Worm (Caenorhabditis elegans): Measurements from ENCODE around the gene F11C7.2.

The F11C7.2 gene

DNA sequence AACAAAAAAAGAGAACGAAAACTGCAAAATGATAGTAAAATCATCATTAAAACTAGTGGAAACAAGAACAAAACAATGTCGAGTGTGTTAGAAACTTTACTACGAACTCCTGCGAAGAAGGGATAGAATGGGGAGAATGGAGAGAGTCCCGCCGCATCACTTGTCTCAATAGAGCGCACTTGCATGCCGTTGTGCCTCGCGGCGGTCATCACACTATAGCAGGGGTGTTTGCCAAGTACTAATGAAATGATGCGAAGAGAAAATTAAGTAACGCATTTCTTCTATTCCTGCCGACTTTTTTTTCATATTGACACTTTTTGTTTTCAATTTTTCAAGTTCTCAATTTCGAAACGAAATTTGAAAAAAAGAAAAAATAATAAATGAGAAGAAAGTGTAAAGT, 4.4 kb upstream of the F11C7.2 start:
- TF ChIP-seq T20F7.1 (GFP tag; optimal IDR thresholded peaks at IDR 0.05) (peak; percentile 24), ceh-44 (GFP tag; IDR thresholded peaks at IDR 0.05) (no peak), dmd-8 (GFP tag; IDR thresholded peaks at IDR 0.05) (no peak), mxl-2 (GFP tag; conservative IDR thresholded peaks at IDR 0.05) (no peak), ztf-7 (tag; optimal IDR thresholded peaks at IDR 0.05) (peak; percentile 14), sdz-12 (GFP tag; optimal IDR thresholded peaks at IDR 0.05) (no peak), snpc-4 (tag; optimal IDR thresholded peaks at IDR 0.05) (no peak), zag-1 (tag; optimal IDR thresholded peaks at IDR 0.05) (no peak), hlh-30 (tag; optimal IDR thresholded peaks at IDR 0.05; ENCODE audit: insufficient read depth) (peak; percentile 89), D1046.2 (GFP tag; IDR thresholded peaks at IDR 0.05) (no peak), lin-29 (GFP tag; IDR thresholded peaks at IDR 0.05) (no peak), nhr-77 (tag; optimal IDR thresholded peaks at IDR 0.05) (peak; percentile 52), Y105C5A.15 (GFP tag; IDR thresholded peaks at IDR 0.05) (no peak), ztf-11 (tag; optimal IDR thresholded peaks at IDR 0.05) (no peak), cey-2 (tag; optimal IDR thresholded peaks at IDR 0.05; ENCODE audit: borderline replicate concordance, insufficient read depth) (no peak), pqm-1 (tag; optimal IDR thresholded peaks at IDR 0.05) (peak; percentile 37), nhr-111 (GFP tag; optimal IDR thresholded peaks at IDR 0.05) (no peak), dve-1 (tag; optimal IDR thresholded peaks at IDR 0.05; ENCODE audit: insufficient read depth) (peak; percentile 74), F37D6.2 (tag; optimal IDR thresholded peaks at IDR 0.05) (no peak), set-16 (GFP tag; IDR thresholded peaks at IDR 0.05) (no peak), gei-8 (GFP tag; optimal IDR thresholded peaks at IDR 0.05) (no peak), saeg-2 (GFP tag; IDR thresholded peaks at IDR 0.05) (no peak), lin-1 (GFP tag; IDR thresholded peaks at IDR 0.05) (peak; percentile 54; the same call in 1 of the 2 replicates), aha-1 (tag) (peak; percentile 87), dpl-1 (GFP tag; optimal IDR thresholded peaks at IDR 0.05) (peak; percentile 50), nhr-76 (tag; optimal IDR thresholded peaks at IDR 0.05) (no peak), ceh-82 (tag; optimal IDR thresholded peaks at IDR 0.05) (no peak), ceh-28 (tag; optimal IDR thresholded peaks at IDR 0.05) (no peak), aly-2 (tag; optimal IDR thresholded peaks at IDR 0.05) (no peak), mes-2 (tag; optimal IDR thresholded peaks at IDR 0.05; ENCODE audit: poor library complexity, severe bottlenecking) (peak; percentile 81), tag-97 (GFP tag; IDR thresholded peaks at IDR 0.05) (no peak), lir-3 (tag; optimal IDR thresholded peaks at IDR 0.05) (no peak), dmd-6 (GFP tag; IDR thresholded peaks at IDR 0.05) (peak; percentile 70), lim-7 (GFP tag; IDR thresholded peaks at IDR 0.05) (no peak), hmg-1.1 (GFP tag; IDR thresholded peaks at IDR 0.05) (peak; percentile 80), ctbp-1 (GFP tag; IDR thresholded peaks at IDR 0.05) (no peak), egl-43 (GFP tag; IDR thresholded peaks at IDR 0.05) (no peak), nhr-237 (tag; optimal IDR thresholded peaks at IDR 0.05) (no peak), ceh-32 (tag; optimal IDR thresholded peaks at IDR 0.05; ENCODE audit: poor library complexity) (no peak), unc-130 (GFP tag; optimal IDR thresholded peaks at IDR 0.05) (no peak), tra-1 (GFP tag; IDR thresholded peaks at IDR 0.05) (peak; percentile 69; the same call in 1 of the 2 replicates), duxl-1 (tag; optimal IDR thresholded peaks at IDR 0.05; ENCODE audit: poor library complexity) (no peak), unc-62 (GFP tag; optimal IDR thresholded peaks at IDR 0.05 in 1 of 2) (peak in 1 of 2 experiments; percentile 76), unc-62 (tag; optimal IDR thresholded peaks at IDR 0.05) (no peak), mep-1 (tag; optimal IDR thresholded peaks at IDR 0.05) (peak; percentile 88), lsy-2 (tag; optimal IDR thresholded peaks at IDR 0.05) (no peak), zfp-2 (tag; optimal IDR thresholded peaks at IDR 0.05) (no peak), jun-1 (tag; optimal IDR thresholded peaks at IDR 0.05) (no peak), daf-8 (GFP tag; IDR thresholded peaks at IDR 0.05) (no peak), daf-12 (tag; optimal IDR thresholded peaks at IDR 0.05) (no peak), Y75B8A.6 (GFP tag; IDR thresholded peaks at IDR 0.05) (no peak), lin-13 (GFP tag; optimal IDR thresholded peaks at IDR 0.05) (peak; percentile 32)
